Worm (Caenorhabditis elegans): ENCODE results near the gene EEED8.2.

DNA sequence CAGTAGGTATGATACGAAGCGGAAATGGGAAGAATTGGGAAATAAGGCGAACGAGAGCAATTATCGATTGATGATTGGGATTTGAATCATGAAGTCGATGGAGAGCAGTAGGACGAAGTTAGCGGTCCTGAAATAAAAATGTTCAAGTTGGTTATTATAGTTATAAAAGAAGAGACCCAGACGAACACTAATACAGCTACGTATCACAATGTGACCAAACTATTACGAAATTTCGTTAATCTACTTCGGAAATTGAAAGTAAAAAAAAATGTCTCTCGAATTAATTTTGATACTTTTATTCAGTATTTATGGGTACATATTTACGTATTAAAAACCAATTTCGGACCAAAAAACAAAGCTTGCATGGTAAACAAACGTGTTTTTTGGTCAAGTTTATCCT is 10.0 kb downstream of the EEED8.2 start:
- TF ChIP-seq dve-1 (tag; optimal IDR thresholded peaks at IDR 0.05; ENCODE audit: insufficient read depth) = no peak
- TF ChIP-seq lin-15B (tag; optimal IDR thresholded peaks at IDR 0.05) = no peak

All from whole organism, L4 larva.